Worm (Caenorhabditis elegans): ENCODE results near the gene ipla-7.

- TF ChIP-seq mdl-1 (tag; optimal IDR thresholded peaks at IDR 0.05): no peak
- TF ChIP-seq nhr-76 (tag; optimal IDR thresholded peaks at IDR 0.05): no peak
- no peak for TF ChIP-seq snpc-4 (tag; optimal IDR thresholded peaks at IDR 0.05)
These were observed 15.4 kb upstream of the ipla-7 start for ce11 chrIV:10078003-10078402.
